Fruit fly (Drosophila melanogaster): ENCODE data around the gene robl22E.

robl22E gene

dm6 chr2L:2290638-2291037 is at the start of gene robl22E:
Gene robl22E, minus strand, starts transcription at chr2L:2290738.
- TF ChIP-seq CG1620 (GFP tag; optimal IDR thresholded peaks at IDR 0.05) (no peak), Mnt (GFP tag; optimal IDR thresholded peaks at IDR 0.05) (no peak), toe (GFP tag; optimal IDR thresholded peaks at IDR 0.05) (no peak), CG7101 (tag; optimal IDR thresholded peaks at IDR 0.05) (no peak), Hr96 (GFP tag; optimal IDR thresholded peaks at IDR 0.05) (no peak), CG12768 (GFP tag; optimal IDR thresholded peaks at IDR 0.05) (no peak), CG7045 (GFP tag; optimal IDR thresholded peaks at IDR 0.05) (no peak)

dm6 chr2L:2314165-2314564 is 23.6 kb upstream of the robl22E start:
- TF ChIP-seq pad (GFP tag; optimal IDR thresholded peaks at IDR 0.05) (no peak), tj (GFP tag; optimal IDR thresholded peaks at IDR 0.05) (no peak), CG14711 (tag; optimal IDR thresholded peaks at IDR 0.05) (no peak), toe (GFP tag; optimal IDR thresholded peaks at IDR 0.05) (no peak), Mnt (GFP tag; optimal IDR thresholded peaks at IDR 0.05) (no peak), kay (GFP tag; ENCODE audit: borderline replicate concordance) (no peak), Hr96 (GFP tag; optimal IDR thresholded peaks at IDR 0.05) (no peak), CG5204 (GFP tag; optimal IDR thresholded peaks at IDR 0.05) (no peak), cic (GFP tag; optimal IDR thresholded peaks at IDR 0.05) (no peak), Crg-1 (GFP tag; optimal IDR thresholded peaks at IDR 0.05) (no peak), cnc (optimal IDR thresholded peaks at IDR 0.05) (no peak), CG7045 (GFP tag; optimal IDR thresholded peaks at IDR 0.05) (no peak), CG11617 (GFP tag; optimal IDR thresholded peaks at IDR 0.05) (no peak), CG12768 (GFP tag; optimal IDR thresholded peaks at IDR 0.05) (no peak), CG33017 (tag; optimal IDR thresholded peaks at IDR 0.05) (no peak), bab1 (GFP tag; optimal IDR thresholded peaks at IDR 0.05) (no peak), CG7101 (tag; optimal IDR thresholded peaks at IDR 0.05) (no peak), ovo (GFP tag; optimal IDR thresholded peaks at IDR 0.05) (no peak)

dm6 chr2L:2311449-2311848 is 20.9 kb upstream of the robl22E start, which contains the start of gene eys:
Gene eys, plus strand, starts transcription at chr2L:2311680.
- TF ChIP-seq Mnt (GFP tag; optimal IDR thresholded peaks at IDR 0.05) (no peak), cic (GFP tag; optimal IDR thresholded peaks at IDR 0.05) (no peak), Hr96 (GFP tag; optimal IDR thresholded peaks at IDR 0.05) (no peak), CG5204 (GFP tag; optimal IDR thresholded peaks at IDR 0.05) (no peak), CG11617 (GFP tag; optimal IDR thresholded peaks at IDR 0.05) (no peak), toe (GFP tag; optimal IDR thresholded peaks at IDR 0.05) (no peak), CG7101 (tag; optimal IDR thresholded peaks at IDR 0.05) (no peak), ovo (GFP tag; optimal IDR thresholded peaks at IDR 0.05) (no peak), Crg-1 (GFP tag; optimal IDR thresholded peaks at IDR 0.05) (no peak), CG1620 (GFP tag; optimal IDR thresholded peaks at IDR 0.05) (no peak), CG14711 (tag; optimal IDR thresholded peaks at IDR 0.05) (no peak), cnc (optimal IDR thresholded peaks at IDR 0.05) (no peak), tj (GFP tag; optimal IDR thresholded peaks at IDR 0.05) (no peak), kay (GFP tag; ENCODE audit: borderline replicate concordance) (no peak), CG7045 (GFP tag; optimal IDR thresholded peaks at IDR 0.05) (no peak), bab1 (GFP tag; optimal IDR thresholded peaks at IDR 0.05) (no peak)

- no peak for TF ChIP-seq kay (GFP tag; ENCODE audit: borderline replicate concordance)
- no peak for TF ChIP-seq bab1 (GFP tag; optimal IDR thresholded peaks at IDR 0.05)
- TF ChIP-seq CG11617 (GFP tag; optimal IDR thresholded peaks at IDR 0.05), result no peak
- TF ChIP-seq toe (GFP tag; optimal IDR thresholded peaks at IDR 0.05), result no peak
- TF ChIP-seq CG5204 (GFP tag; optimal IDR thresholded peaks at IDR 0.05), result no peak
- no peak for TF ChIP-seq Mnt (GFP tag; optimal IDR thresholded peaks at IDR 0.05)
- TF ChIP-seq CG14711 (tag; optimal IDR thresholded peaks at IDR 0.05), result no peak
- no peak for TF ChIP-seq CG1620 (GFP tag; optimal IDR thresholded peaks at IDR 0.05)
These were observed 17.1 kb upstream of the robl22E start, which contains the start of gene CG16995 for dm6 chr2L:2307648-2308047. Gene CG16995, plus strand, starts transcription at chr2L:2307948.

- TF ChIP-seq CG12768 (GFP tag; optimal IDR thresholded peaks at IDR 0.05), result no peak
- TF ChIP-seq Hr96 (GFP tag; optimal IDR thresholded peaks at IDR 0.05), result no peak
- no peak for TF ChIP-seq CG14711 (tag; optimal IDR thresholded peaks at IDR 0.05)
- no peak for TF ChIP-seq cic (GFP tag; optimal IDR thresholded peaks at IDR 0.05)
- TF ChIP-seq CG1620 (GFP tag; optimal IDR thresholded peaks at IDR 0.05), result no peak
- TF ChIP-seq kay (GFP tag; ENCODE audit: borderline replicate concordance), result no peak
- TF ChIP-seq CG33017 (tag; optimal IDR thresholded peaks at IDR 0.05), result no peak
- TF ChIP-seq pad (GFP tag; optimal IDR thresholded peaks at IDR 0.05), result no peak
- TF ChIP-seq CG7045 (GFP tag; optimal IDR thresholded peaks at IDR 0.05), result no peak
- TF ChIP-seq Crg-1 (GFP tag; optimal IDR thresholded peaks at IDR 0.05), result no peak
- TF ChIP-seq tj (GFP tag; optimal IDR thresholded peaks at IDR 0.05), result no peak
- no peak for TF ChIP-seq Mnt (GFP tag; optimal IDR thresholded peaks at IDR 0.05)
- no peak for TF ChIP-seq cnc (optimal IDR thresholded peaks at IDR 0.05)
- TF ChIP-seq CG5204 (GFP tag; optimal IDR thresholded peaks at IDR 0.05), result no peak
- no peak for TF ChIP-seq toe (GFP tag; optimal IDR thresholded peaks at IDR 0.05)
- TF ChIP-seq Clk (GFP tag; optimal IDR thresholded peaks at IDR 0.05), result no peak
- TF ChIP-seq ovo (GFP tag; optimal IDR thresholded peaks at IDR 0.05), result no peak
- TF ChIP-seq CG7101 (tag; optimal IDR thresholded peaks at IDR 0.05), result no peak
- TF ChIP-seq bab1 (GFP tag; optimal IDR thresholded peaks at IDR 0.05), result no peak
These were observed 9.3 kb upstream of the robl22E start, which contains the start of gene CG31949 for dm6 chr2L:2299803-2300202. Gene CG31949, plus strand, starts transcription at chr2L:2300103.

- no peak for TF ChIP-seq CG1620 (GFP tag; optimal IDR thresholded peaks at IDR 0.05)
- no peak for TF ChIP-seq CG14711 (tag; optimal IDR thresholded peaks at IDR 0.05)
- TF ChIP-seq ovo (GFP tag; optimal IDR thresholded peaks at IDR 0.05), result no peak
These were observed 1.2 kb downstream of the robl22E start, which contains the start of gene CG17237 for dm6 chr2L:2289316-2289715. Gene CG17237, minus strand, starts transcription at chr2L:2289416.

- TF ChIP-seq ovo (GFP tag; optimal IDR thresholded peaks at IDR 0.05) (no peak), CG12768 (GFP tag; optimal IDR thresholded peaks at IDR 0.05) (no peak), pad (GFP tag; optimal IDR thresholded peaks at IDR 0.05) (no peak), toe (GFP tag; optimal IDR thresholded peaks at IDR 0.05) (no peak), tj (GFP tag; optimal IDR thresholded peaks at IDR 0.05) (no peak), Crg-1 (GFP tag; optimal IDR thresholded peaks at IDR 0.05) (no peak), CG11617 (GFP tag; optimal IDR thresholded peaks at IDR 0.05) (no peak), CG7045 (GFP tag; optimal IDR thresholded peaks at IDR 0.05) (no peak), CG14711 (tag; optimal IDR thresholded peaks at IDR 0.05) (no peak), CG7101 (tag; optimal IDR thresholded peaks at IDR 0.05) (no peak), CG1620 (GFP tag; optimal IDR thresholded peaks at IDR 0.05) (no peak), cnc (optimal IDR thresholded peaks at IDR 0.05) (no peak), Mnt (GFP tag; optimal IDR thresholded peaks at IDR 0.05) (no peak), cic (GFP tag; optimal IDR thresholded peaks at IDR 0.05) (no peak), CG33017 (tag; optimal IDR thresholded peaks at IDR 0.05) (no peak)
These were observed 2.7 kb downstream of the robl22E start, which contains the start of gene CG42658 for dm6 chr2L:2287807-2288206. Gene CG42658, minus strand, starts transcription at chr2L:2287907.
